Fruit fly (Drosophila melanogaster): Measurements from ENCODE around the gene Ran-like.

Ran-like gene

DNA sequence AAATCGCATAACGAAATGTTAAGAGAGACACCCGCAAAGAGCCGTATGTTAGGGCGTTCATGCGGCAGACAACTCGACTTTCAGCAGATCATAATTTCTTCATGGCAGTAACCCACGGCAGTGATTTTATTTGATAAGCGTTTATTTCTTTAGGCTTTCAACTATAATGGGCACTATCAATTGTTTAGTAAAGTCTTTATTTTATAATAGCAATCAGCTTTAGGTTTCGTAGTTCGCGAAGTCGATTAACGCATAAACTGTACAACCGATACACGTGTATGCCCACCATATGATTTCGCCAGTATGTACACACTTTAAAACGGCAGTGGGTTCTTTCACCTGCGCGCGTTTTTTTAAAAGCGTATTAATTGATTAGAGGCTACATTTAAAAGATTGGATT lies 23.0 kb upstream of the Ran-like start, which contains the start of gene CG7841 (continued):
- peak; percentile 99 for TF ChIP-seq CG6854 (GFP tag; optimal IDR thresholded peaks at IDR 0.05)
- peak; percentile 96 for TF ChIP-seq Ets21C (GFP tag; optimal IDR thresholded peaks at IDR 0.05)
- TF ChIP-seq dac (GFP tag; optimal IDR thresholded peaks at IDR 0.05) = peak; percentile 96
- TF ChIP-seq CG4318 (GFP tag; optimal IDR thresholded peaks at IDR 0.05) = peak; percentile 93
- TF ChIP-seq CG34406 (GFP tag; optimal IDR thresholded peaks at IDR 0.05) = peak; percentile 98
- peak; percentile 98 for TF ChIP-seq CG6808 (GFP tag; optimal IDR thresholded peaks at IDR 0.05)
- TF ChIP-seq Sox15 (GFP tag; optimal IDR thresholded peaks at IDR 0.05) = peak; percentile 92
- peak; percentile 90; the same call in 1 of the 2 replicates for TF ChIP-seq CG11294 (GFP tag; IDR thresholded peaks at IDR 0.05)

- TF ChIP-seq OdsH (GFP tag; optimal IDR thresholded peaks at IDR 0.05) (no peak), vri (GFP tag; optimal IDR thresholded peaks at IDR 0.05) (peak; percentile 80), CG10669 (GFP tag; optimal IDR thresholded peaks at IDR 0.05) (no peak), CG11762 (GFP tag; optimal IDR thresholded peaks at IDR 0.05; ENCODE audit: insufficient read depth) (no peak), salr (GFP tag; optimal IDR thresholded peaks at IDR 0.05) (no peak), CG6276 (GFP tag; optimal IDR thresholded peaks at IDR 0.05) (no peak), dac (GFP tag; optimal IDR thresholded peaks at IDR 0.05) (no peak), Ets96B (tag; optimal IDR thresholded peaks at IDR 0.05) (no peak), svp (GFP tag) (peak; percentile 97), Sox14 (GFP tag; optimal IDR thresholded peaks at IDR 0.05) (no peak), CG3919 (GFP tag; optimal IDR thresholded peaks at IDR 0.05) (no peak), esn (GFP tag; optimal IDR thresholded peaks at IDR 0.05) (no peak), Lpt (GFP tag; optimal IDR thresholded peaks at IDR 0.05) (no peak), dsx (GFP tag; optimal IDR thresholded peaks at IDR 0.05; ENCODE audit: poor library complexity, severe bottlenecking) (no peak), CG16779 (tag; optimal IDR thresholded peaks at IDR 0.05) (no peak), Eip93F (GFP tag; optimal IDR thresholded peaks at IDR 0.05) (no peak), CG32006 (GFP tag; optimal IDR thresholded peaks at IDR 0.05) (no peak)
Measured at dm6 chr3L:15507148-15507896, 22.1 kb upstream of the Ran-like start.

DNA sequence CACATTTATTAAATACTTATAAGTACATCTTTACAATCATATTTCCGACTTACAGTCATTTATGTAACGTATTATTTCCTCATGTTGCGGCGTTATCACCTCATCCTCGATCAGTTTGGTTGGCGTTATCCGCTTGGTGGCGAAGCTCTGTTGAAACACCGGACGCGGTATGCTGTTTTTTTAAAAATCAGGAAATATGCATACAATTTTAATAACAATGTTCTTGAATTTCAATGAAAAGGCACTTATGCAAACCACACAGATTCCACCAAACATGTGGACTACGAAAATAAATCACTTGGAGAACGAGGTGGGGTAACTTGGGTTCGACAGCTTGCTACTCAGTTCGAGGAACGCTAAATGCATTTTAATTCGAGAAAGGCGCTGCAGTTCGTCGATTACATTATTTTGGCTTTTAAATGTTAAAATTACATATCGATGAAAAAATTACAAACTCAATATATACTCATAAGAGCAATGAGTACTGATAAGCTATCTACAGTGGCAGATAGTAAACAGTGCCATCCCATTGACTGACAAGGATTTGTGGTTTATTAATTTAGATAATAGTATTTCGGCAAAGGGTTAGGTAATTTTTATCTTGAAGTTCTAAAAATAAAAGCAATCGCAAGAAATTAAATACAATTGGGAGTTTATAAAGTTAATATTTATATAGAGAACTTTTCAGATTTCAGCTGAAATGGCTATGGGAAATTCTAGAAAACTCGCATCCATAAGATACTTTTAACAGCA lies 21.1 kb upstream of the Ran-like start:
- TF ChIP-seq CG8632 (GFP tag; optimal IDR thresholded peaks at IDR 0.05) = no peak
- no peak for TF ChIP-seq CG6792 (GFP tag; optimal IDR thresholded peaks at IDR 0.05)
- no peak for TF ChIP-seq CG11902 (GFP tag; optimal IDR thresholded peaks at IDR 0.05)
- TF ChIP-seq dsx (GFP tag; optimal IDR thresholded peaks at IDR 0.05; ENCODE audit: poor library complexity, severe bottlenecking) = no peak
- TF ChIP-seq spab (GFP tag; optimal IDR thresholded peaks at IDR 0.05) = no peak
- TF ChIP-seq esn (GFP tag; optimal IDR thresholded peaks at IDR 0.05) = peak; percentile 16
- TF ChIP-seq CG11762 (GFP tag; optimal IDR thresholded peaks at IDR 0.05; ENCODE audit: insufficient read depth) = no peak
- peak; percentile 5 for TF ChIP-seq CG32006 (GFP tag; optimal IDR thresholded peaks at IDR 0.05)
- TF ChIP-seq CG3032 (tag; optimal IDR thresholded peaks at IDR 0.05) = no peak
- peak; percentile 11 for TF ChIP-seq CG10669 (GFP tag; optimal IDR thresholded peaks at IDR 0.05)
- TF ChIP-seq cyc (GFP tag; optimal IDR thresholded peaks at IDR 0.05) = no peak
- no peak for TF ChIP-seq Eip93F (GFP tag; optimal IDR thresholded peaks at IDR 0.05)
- no peak for TF ChIP-seq fkh (GFP tag; optimal IDR thresholded peaks at IDR 0.05)
- TF ChIP-seq Sox102F (GFP tag; optimal IDR thresholded peaks at IDR 0.05) = peak; percentile 12
- peak; percentile 80 for TF ChIP-seq svp (GFP tag)
- TF ChIP-seq CG9139 (GFP tag; optimal IDR thresholded peaks at IDR 0.05) = no peak
- peak; percentile 24 for TF ChIP-seq CG31627 (GFP tag; optimal IDR thresholded peaks at IDR 0.05)
- peak; percentile 45 for TF ChIP-seq CG6808 (GFP tag; optimal IDR thresholded peaks at IDR 0.05)
- peak; percentile 78 for TF ChIP-seq Eip78C (GFP tag)
